Worm (Caenorhabditis elegans) whole organism, L4 larva: ENCODE results near the gene C50C3.5.

Source experiments
- aha-1 ChIP-seq: fragments of 150-350 bp; peaks from one replicate; lab custom pipeline; 2014; ENCODE audit warnings: missing biosample characterization, missing genetic modification characterization
- zfp-2 ChIP-seq: sonication (generic microtip); optimal IDR thresholded peaks from 2 replicates; lab custom pipeline; 2016; ENCODE audit warnings: mild to moderate bottlenecking, missing genetic modification characterization, missing compliant biosample characterization

DNA sequence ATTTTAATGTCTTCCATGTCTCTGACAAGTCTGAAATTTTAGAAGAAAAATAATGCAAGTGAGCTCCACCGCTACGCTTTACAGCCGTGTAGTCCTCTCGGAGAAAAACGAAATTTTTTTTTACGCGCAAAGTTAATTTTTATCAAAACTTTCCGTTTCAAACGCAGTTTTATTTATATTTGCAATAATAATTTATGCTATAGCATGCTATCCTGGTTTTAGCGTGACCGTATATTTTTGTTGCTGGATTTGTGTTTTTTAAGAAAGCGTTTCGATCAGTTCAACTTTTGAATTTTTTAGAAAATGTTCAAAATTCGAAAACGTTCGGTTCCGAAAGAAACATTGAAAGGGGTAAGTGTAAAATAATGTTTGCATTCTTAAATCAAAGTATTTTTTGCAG lies 12.7 kb downstream of the C50C3.5 start, which contains the start of gene C50C3.1:
- no peak for TF ChIP-seq zfp-2 (tag; lab: Kevin White, UChicago)
- no peak for TF ChIP-seq aha-1 (tag; lab: Kevin White, UChicago)
